Worm (Caenorhabditis elegans) whole organism, L4 larva: ENCODE measurements around the gene Y49F6B.9.

ENCODE experiments used
- F26F4.8 ChIP-seq: fragments of 200-800 bp; sonication (Bioruptor generic); conservative IDR thresholded peaks from 2 replicates; pipeline ENCODE4 v1.3.6; 2022; ENCODE audit warnings: missing genetic modification characterization, missing compliant biosample characterization
- F37D6.2 ChIP-seq: sonication (generic microtip); optimal IDR thresholded peaks from 2 replicates; lab custom pipeline; 2016; ENCODE audit warnings: mild to moderate bottlenecking, missing genetic modification characterization, missing compliant biosample characterization
- F44E2.7 ChIP-seq: fragments of 200-800 bp; sonication (Bioruptor generic); IDR thresholded peaks from 2 replicates; pipeline ENCODE4 v2.1.2; 2022; ENCODE audit warnings: missing genetic modification characterization, missing compliant biosample characterization
- Y48G9A.11 ChIP-seq: fragments of 200-800 bp; sonication (Bioruptor generic); IDR thresholded peaks from 2 replicates; pipeline ENCODE4 v1.3.6; 2022; ENCODE audit warnings: missing genetic modification reagents, missing genetic modification characterization, missing compliant biosample characterization
- ZK337.2 ChIP-seq: fragments of 200-800 bp; sonication (Bioruptor generic); IDR thresholded peaks from 2 replicates; pipeline ENCODE4 v1.3.6; 2022; ENCODE audit warnings: missing genetic modification reagents, missing genetic modification characterization, missing compliant biosample characterization
- ama-1 ChIP-seq: fragments of 150-350 bp; optimal IDR thresholded peaks from 2 replicates; lab custom pipeline; 2014; ENCODE audit warnings: inconsistent platforms, mixed read lengths
- attf-4 ChIP-seq: sonication (generic microtip); optimal IDR thresholded peaks from 3 replicates; lab custom pipeline; 2017; ENCODE audit warnings: missing biosample characterization, missing genetic modification characterization
- ceh-82 ChIP-seq: sonication (generic microtip); optimal IDR thresholded peaks from 2 replicates; lab custom pipeline; 2017; ENCODE audit warnings: missing biosample characterization, missing genetic modification characterization
- cey-2 ChIP-seq: sonication (generic microtip); optimal IDR thresholded peaks from 3 replicates; lab custom pipeline; 2017; ENCODE audit warnings: missing genetic modification characterization, mild to moderate bottlenecking, missing compliant biosample characterization, antibody characterized with exemption, borderline replicate concordance; ENCODE audit not compliant: insufficient read depth
- dmd-6 ChIP-seq: fragments of 200-800 bp; sonication (Bioruptor generic); IDR thresholded peaks from 2 replicates; pipeline ENCODE4 v1.3.6; 2022; ENCODE audit warnings: missing genetic modification reagents, missing genetic modification characterization, missing compliant biosample characterization
- dpl-1 ChIP-seq: fragments of 150-350 bp; optimal IDR thresholded peaks from 2 replicates; lab custom pipeline; 2014; ENCODE audit warnings: missing biosample characterization, missing genetic modification reagents, missing genetic modification characterization
- dve-1 ChIP-seq: sonication (generic microtip); optimal IDR thresholded peaks from 2 replicates; lab custom pipeline; 2017; ENCODE audit warnings: antibody characterized with exemption, mild to moderate bottlenecking, missing genetic modification characterization, missing compliant biosample characterization; ENCODE audit not compliant: insufficient read depth
- egl-27 ChIP-seq: sonication (generic microtip); optimal IDR thresholded peaks from 3 replicates; lab custom pipeline; 2017; ENCODE audit warnings: missing biosample characterization, missing genetic modification reagents, missing genetic modification characterization
- gei-8 ChIP-seq: fragments of 200-800 bp; sonication (Bioruptor generic); optimal IDR thresholded peaks from 2 replicates; lab custom pipeline; 2018; ENCODE audit warnings: mild to moderate bottlenecking, missing genetic modification characterization, missing compliant biosample characterization
- hlh-11 ChIP-seq: fragments of 200-800 bp; sonication (Bioruptor generic); optimal IDR thresholded peaks from 2 replicates; lab custom pipeline; 2018; ENCODE audit warnings: mild to moderate bottlenecking, missing genetic modification characterization, missing compliant biosample characterization
- hlh-30 ChIP-seq: sonication (generic microtip); optimal IDR thresholded peaks from 2 replicates; lab custom pipeline; 2017; ENCODE audit warnings: antibody characterized with exemption, mild to moderate bottlenecking, missing genetic modification characterization, missing compliant biosample characterization; ENCODE audit not compliant: insufficient read depth
- lin-1 ChIP-seq: fragments of 200-800 bp; sonication (Bioruptor generic); IDR thresholded peaks from 2 replicates; pipeline ENCODE4 v1.3.6; 2022; ENCODE audit warnings: missing genetic modification reagents, missing genetic modification characterization, missing compliant biosample characterization
- lin-13 ChIP-seq: fragments of 150-350 bp; optimal IDR thresholded peaks from 2 replicates; lab custom pipeline; 2014; ENCODE audit warnings: missing biosample characterization, missing genetic modification reagents, missing genetic modification characterization
- lir-3 ChIP-seq: sonication (generic microtip); optimal IDR thresholded peaks from 2 replicates; lab custom pipeline; 2016; ENCODE audit warnings: mild to moderate bottlenecking, missing genetic modification characterization, missing compliant biosample characterization
- lsy-2 ChIP-seq, 2 experiments: fragments of 150-350 bp in 1 of 2; sonication (generic microtip) in 1 of 2; optimal IDR thresholded peaks; 2 replicates each; lab custom pipeline; 2014 to 2017; ENCODE audit warnings: missing biosample characterization in 2 of 2, missing genetic modification characterization in 2 of 2
- madf-9 ChIP-seq: fragments of 200-800 bp; sonication (Bioruptor generic); conservative IDR thresholded peaks from 2 replicates; pipeline ENCODE4 v1.3.6; 2022; ENCODE audit warnings: missing genetic modification reagents, missing genetic modification characterization, missing compliant biosample characterization
- mdl-1 ChIP-seq, 2 experiments: fragments of 150-350 bp in 1 of 2; sonication (generic microtip) in 1 of 2; optimal IDR thresholded peaks; 2 replicates each; lab custom pipeline; 2014 to 2017; ENCODE audit warnings: missing biosample characterization in 2 of 2, missing genetic modification characterization in 2 of 2
- mxl-2 ChIP-seq: fragments of 200-800 bp; sonication (Bioruptor generic); conservative IDR thresholded peaks from 2 replicates; pipeline ENCODE4 v1.3.6; 2022; ENCODE audit warnings: missing genetic modification reagents, missing genetic modification characterization, missing compliant biosample characterization
- nhr-102 ChIP-seq: sonication (generic microtip); optimal IDR thresholded peaks from 2 replicates; lab custom pipeline; 2016; ENCODE audit warnings: mild to moderate bottlenecking, missing genetic modification characterization, moderate library complexity, missing compliant biosample characterization
- nhr-11 ChIP-seq: fragments of 150-350 bp; optimal IDR thresholded peaks from 2 replicates; lab custom pipeline; 2014; ENCODE audit warnings: missing biosample characterization, missing genetic modification characterization
- nhr-237 ChIP-seq: sonication (generic microtip); optimal IDR thresholded peaks from 2 replicates; lab custom pipeline; 2017; ENCODE audit warnings: missing biosample characterization, missing genetic modification characterization
- nhr-28 ChIP-seq: fragments of 150-350 bp; optimal IDR thresholded peaks from 2 replicates; lab custom pipeline; 2014; ENCODE audit warnings: missing biosample characterization, missing genetic modification characterization
- nhr-6 ChIP-seq: fragments of 150-350 bp; optimal IDR thresholded peaks from 2 replicates; lab custom pipeline; 2014; ENCODE audit warnings: missing biosample characterization, missing genetic modification characterization
- nhr-77 ChIP-seq: fragments of 150-350 bp; optimal IDR thresholded peaks from 2 replicates; lab custom pipeline; 2014; ENCODE audit warnings: missing biosample characterization, missing genetic modification characterization
- pha-4 ChIP-seq, 2 experiments: fragments of 150-350 bp in 1 of 2; fragments of 200-800 bp in 1 of 2; sonication (Bioruptor generic) in 1 of 2; IDR thresholded peaks in 1 of 2; optimal IDR thresholded peaks in 1 of 2; 2 replicates each; pipeline versions ENCODE4 v1.3.6 to Lab custom; 2014 to 2022; ENCODE audit warnings: missing genetic modification characterization in 2 of 2, missing genetic modification reagents in 2 of 2, missing biosample characterization in 1 of 2, missing compliant biosample characterization in 1 of 2
- pqm-1 ChIP-seq: sonication (generic microtip); optimal IDR thresholded peaks from 2 replicates; lab custom pipeline; 2017; ENCODE audit warnings: missing biosample characterization, missing genetic modification characterization
- set-16 ChIP-seq: fragments of 200-800 bp; sonication (Bioruptor generic); IDR thresholded peaks from 2 replicates; pipeline ENCODE4 v1.3.6; 2022; ENCODE audit warnings: missing genetic modification reagents, missing genetic modification characterization, missing compliant biosample characterization
- skn-1 ChIP-seq: fragments of 150-350 bp; optimal IDR thresholded peaks from 2 replicates; lab custom pipeline; 2014; ENCODE audit warnings: missing biosample characterization, missing genetic modification characterization
- spr-3 ChIP-seq: fragments of 200-800 bp; sonication (Bioruptor generic); optimal IDR thresholded peaks from 2 replicates; lab custom pipeline; 2018; ENCODE audit warnings: mild to moderate bottlenecking, missing genetic modification characterization, missing compliant biosample characterization
- tra-1 ChIP-seq: fragments of 200-800 bp; sonication (Bioruptor generic); IDR thresholded peaks from 2 replicates; pipeline ENCODE4 v1.3.6; 2022; ENCODE audit warnings: missing genetic modification reagents, missing genetic modification characterization, missing compliant biosample characterization
- unc-62 ChIP-seq, 3 experiments: fragments of 150-350 bp in 1 of 3; sonication (generic microtip); optimal IDR thresholded peaks in 2 of 3; peaks in 1 of 3; 1 replicate in 1 of 3; 2 replicates in 2 of 3; lab custom pipeline; 2014 to 2017; ENCODE audit warnings: missing biosample characterization in 3 of 3, missing genetic modification characterization in 3 of 3, missing genetic modification reagents in 3 of 3, missing genotype in 1 of 3

Y49F6B.9 gene

DNA sequence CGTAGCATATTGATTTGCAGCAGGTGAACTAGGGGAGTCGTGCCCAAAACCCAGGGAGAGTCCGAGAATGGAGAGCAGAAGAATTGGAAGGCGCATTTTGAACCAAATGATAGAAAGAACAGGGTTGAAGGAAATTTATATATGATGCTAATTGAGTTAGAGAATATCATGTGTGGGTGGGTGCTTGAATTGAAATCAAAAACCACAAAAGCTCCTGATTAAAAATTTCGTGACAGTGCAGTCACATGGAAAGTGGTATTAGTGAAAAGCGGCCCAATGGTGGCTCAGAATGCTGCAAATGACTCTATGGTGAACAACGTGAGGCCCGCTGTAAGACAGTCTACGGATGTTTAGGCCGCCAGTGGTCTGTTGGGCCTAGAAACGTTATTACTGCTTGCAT lies 37.6 kb downstream of the Y49F6B.9 start, which contains the start of gene C16C8.8:
Gene C16C8.8 (minus strand): TSS at position 101 of the 400 bp plus-strand sequence.
- TF ChIP-seq pqm-1 (tag; lab: Kevin White, UChicago) (no peak), F44E2.7 (no peak), pha-4 (GFP tag; IDR thresholded peaks at IDR 0.05; lab: Robert Waterston, UW) (no peak), pha-4 (tag; optimal IDR thresholded peaks at IDR 0.05; lab: Kevin White, UChicago) (no peak), attf-4 (no peak), ama-1 (lab: Kevin White, UChicago) (no peak), lin-13 (GFP tag; lab: Kevin White, UChicago) (no peak), nhr-102 (tag; lab: Kevin White, UChicago) (no peak), F37D6.2 (tag; lab: Kevin White, UChicago) (no peak), nhr-237 (tag; lab: Kevin White, UChicago) (no peak), nhr-77 (tag; lab: Kevin White, UChicago) (no peak), hlh-30 (no peak)

ce11 chrII:3460048-3460447 lies 39.1 kb downstream of the Y49F6B.9 start, which contains the start of gene C16C8.7:
TSS of gene C16C8.7 (minus strand) at chrII:3460148.
- TF ChIP-seq mxl-2, result no peak
- no peak for TF ChIP-seq dpl-1 (GFP tag; lab: Kevin White, UChicago)
- no peak for TF ChIP-seq mdl-1 (tag; optimal IDR thresholded peaks at IDR 0.05; lab: Kevin White, UChicago)
- TF ChIP-seq nhr-6 (tag; lab: Kevin White, UChicago), result no peak
- TF ChIP-seq ZK337.2 (GFP tag; lab: Robert Waterston, UW), result no peak
- no peak for TF ChIP-seq nhr-102 (tag; lab: Kevin White, UChicago)
- TF ChIP-seq Y48G9A.11, result no peak

DNA sequence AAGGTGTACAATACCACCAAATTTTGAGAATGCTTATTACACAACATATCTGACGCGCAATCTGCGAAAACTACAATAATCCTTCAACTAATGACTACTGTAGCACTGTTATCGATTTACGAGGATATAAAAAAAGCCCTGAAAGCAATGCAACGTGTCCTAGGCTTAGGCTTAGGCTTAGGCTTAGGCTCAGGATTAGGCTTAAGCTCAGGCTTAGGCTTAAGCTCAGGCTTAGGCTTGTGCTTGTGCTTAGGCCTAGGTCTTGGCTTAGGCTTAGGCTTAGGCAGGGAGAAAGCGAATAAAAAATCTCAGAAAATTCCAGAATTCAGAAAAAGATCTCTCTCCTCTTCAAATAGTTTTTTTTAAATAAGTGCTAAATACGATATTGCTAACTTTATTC lies 40.0 kb downstream of the Y49F6B.9 start:
- TF ChIP-seq gei-8 (GFP tag; lab: Kevin White, UChicago) (no peak), tra-1 (GFP tag; lab: Robert Waterston, UW) (no peak), lin-1 (GFP tag; lab: Robert Waterston, UW) (no peak), cey-2 (tag; lab: Kevin White, UChicago) (no peak), nhr-11 (no peak), set-16 (no peak), lsy-2 (tag; optimal IDR thresholded peaks at IDR 0.05; lab: Kevin White, UChicago) (no peak), dmd-6 (GFP tag; lab: Robert Waterston, UW) (no peak), egl-27 (tag; lab: Kevin White, UChicago) (no peak), madf-9 (GFP tag; lab: Robert Waterston, UW) (no peak), ceh-82 (tag; lab: Kevin White, UChicago) (no peak), lir-3 (tag; lab: Kevin White, UChicago) (no peak), F26F4.8 (no peak), spr-3 (GFP tag; lab: Kevin White, UChicago) (no peak), dpl-1 (GFP tag; lab: Kevin White, UChicago) (no peak), hlh-11 (tag; lab: Kevin White, UChicago) (no peak), nhr-28 (tag; lab: Kevin White, UChicago) (no peak), dve-1 (tag; lab: Kevin White, UChicago) (no peak), skn-1 (tag; lab: Kevin White, UChicago) (no peak), unc-62 (GFP tag; optimal IDR thresholded peaks at IDR 0.05 in 1 of 2; lab: Kevin White, UChicago) (no peak), unc-62 (tag; optimal IDR thresholded peaks at IDR 0.05; lab: Kevin White, UChicago) (no peak)
